Worm (Caenorhabditis elegans) whole organism, late embryonic: ENCODE measurements around the gene srw-35.

ENCODE experiments used
- C08G9.2 ChIP-seq: sonication (generic microtip); optimal IDR thresholded peaks from 2 replicates; lab custom pipeline; 2016; ENCODE audit warnings: mild to moderate bottlenecking, missing genetic modification characterization, moderate library complexity, missing compliant biosample characterization
- F13H6.1 ChIP-seq: sonication (generic microtip); optimal IDR thresholded peaks from 2 replicates; lab custom pipeline; 2016; ENCODE audit warnings: missing genetic modification characterization, missing compliant biosample characterization
- K09A11.1 ChIP-seq: sonication (generic microtip); optimal IDR thresholded peaks from 2 replicates; lab custom pipeline; 2017; ENCODE audit warnings: antibody characterized with exemption, mild to moderate bottlenecking, missing genetic modification characterization, missing compliant biosample characterization; ENCODE audit not compliant: insufficient read depth
- T23F11.4 ChIP-seq: fragments of 200-800 bp; sonication (Bioruptor generic); optimal IDR thresholded peaks from 2 replicates; lab custom pipeline; 2018; ENCODE audit warnings: mild to moderate bottlenecking, missing genetic modification characterization, missing compliant biosample characterization
- ceh-14 ChIP-seq: sonication (generic microtip); optimal IDR thresholded peaks from 2 replicates; lab custom pipeline; 2016; ENCODE audit warnings: missing genotype, missing genetic modification characterization, missing compliant biosample characterization
- ceh-19 ChIP-seq: fragments of 200-800 bp; sonication (Bioruptor generic); optimal IDR thresholded peaks from 2 replicates; lab custom pipeline; 2018; ENCODE audit warnings: mild to moderate bottlenecking, missing genetic modification characterization, missing compliant biosample characterization
- ceh-24 ChIP-seq: sonication (generic microtip); optimal IDR thresholded peaks from 2 replicates; lab custom pipeline; 2016; ENCODE audit warnings: mild to moderate bottlenecking, missing genetic modification characterization, missing compliant biosample characterization
- ceh-31 ChIP-seq: sonication (generic microtip); optimal IDR thresholded peaks from 2 replicates; lab custom pipeline; 2016; ENCODE audit warnings: missing genetic modification characterization, missing compliant biosample characterization
- ceh-34 ChIP-seq: sonication (generic microtip); optimal IDR thresholded peaks from 2 replicates; lab custom pipeline; 2016; ENCODE audit warnings: mild to moderate bottlenecking, missing genetic modification characterization, missing compliant biosample characterization
- ceh-6 ChIP-seq: fragments of 200-800 bp; sonication (Bioruptor generic); optimal IDR thresholded peaks from 2 replicates; lab custom pipeline; 2018; ENCODE audit warnings: mild to moderate bottlenecking, missing genetic modification characterization, missing compliant biosample characterization
- ceh-9 ChIP-seq: sonication (generic microtip); optimal IDR thresholded peaks from 2 replicates; lab custom pipeline; 2016; ENCODE audit warnings: mild to moderate bottlenecking, missing genetic modification characterization, inconsistent platforms, missing compliant biosample characterization
- dmd-4 ChIP-seq: sonication (generic microtip); optimal IDR thresholded peaks from 2 replicates; lab custom pipeline; 2016; ENCODE audit warnings: borderline replicate concordance, missing genetic modification characterization, missing compliant biosample characterization
- dve-1 ChIP-seq: sonication (generic microtip); optimal IDR thresholded peaks from 2 replicates; lab custom pipeline; 2017; ENCODE audit warnings: antibody characterized with exemption, mild to moderate bottlenecking, missing genetic modification characterization, missing compliant biosample characterization
- ets-4 ChIP-seq: sonication (generic microtip); optimal IDR thresholded peaks from 2 replicates; lab custom pipeline; 2016; ENCODE audit warnings: missing genetic modification characterization, missing compliant biosample characterization
- fkh-10 ChIP-seq: fragments of 150-350 bp; optimal IDR thresholded peaks from 2 replicates; lab custom pipeline; 2014; ENCODE audit warnings: missing biosample characterization, missing genetic modification reagents, missing genetic modification characterization
- fkh-6 ChIP-seq: sonication (generic microtip); optimal IDR thresholded peaks from 2 replicates; lab custom pipeline; 2016; ENCODE audit warnings: missing genetic modification characterization, missing compliant biosample characterization
- hlh-13 ChIP-seq: fragments of 200-800 bp; sonication (Bioruptor generic); optimal IDR thresholded peaks from 2 replicates; lab custom pipeline; 2018; ENCODE audit warnings: mild to moderate bottlenecking, missing genetic modification characterization, missing compliant biosample characterization
- hlh-15 ChIP-seq: sonication (generic microtip); optimal IDR thresholded peaks from 2 replicates; lab custom pipeline; 2016; ENCODE audit warnings: missing genetic modification characterization, missing compliant biosample characterization
- hlh-30 ChIP-seq: sonication (generic microtip); optimal IDR thresholded peaks from 2 replicates; lab custom pipeline; 2017; ENCODE audit warnings: antibody characterized with exemption, missing genetic modification characterization, missing compliant biosample characterization; ENCODE audit not compliant: insufficient read depth
- hlh-6 ChIP-seq: sonication (generic microtip); optimal IDR thresholded peaks from 2 replicates; lab custom pipeline; 2016; ENCODE audit warnings: missing genotype, missing genetic modification characterization, missing compliant biosample characterization
- madf-2 ChIP-seq: sonication (generic microtip); optimal IDR thresholded peaks from 2 replicates; lab custom pipeline; 2017; ENCODE audit warnings: missing genetic modification characterization, missing compliant biosample characterization
- mec-3 ChIP-seq: sonication (generic microtip); optimal IDR thresholded peaks from 2 replicates; lab custom pipeline; 2016; ENCODE audit warnings: borderline replicate concordance, missing genetic modification characterization, missing compliant biosample characterization
- nhr-232 ChIP-seq: sonication (generic microtip); optimal IDR thresholded peaks from 2 replicates; lab custom pipeline; 2016; ENCODE audit warnings: missing genetic modification characterization, missing compliant biosample characterization
- odd-2 ChIP-seq: sonication (generic microtip); optimal IDR thresholded peaks from 2 replicates; lab custom pipeline; 2017; ENCODE audit warnings: antibody characterized with exemption, mild to moderate bottlenecking, missing genetic modification characterization, missing compliant biosample characterization
- pat-9 ChIP-seq: fragments of 200-800 bp; sonication (Bioruptor generic); optimal IDR thresholded peaks from 2 replicates; lab custom pipeline; 2018; ENCODE audit warnings: mild to moderate bottlenecking, missing genetic modification characterization, moderate library complexity, missing compliant biosample characterization
- pax-1 ChIP-seq: fragments of 150-350 bp; optimal IDR thresholded peaks from 2 replicates; lab custom pipeline; 2014; ENCODE audit warnings: missing biosample characterization, missing genetic modification characterization
- pha-2 ChIP-seq: sonication (generic microtip); optimal IDR thresholded peaks from 2 replicates; lab custom pipeline; 2017; ENCODE audit warnings: mild to moderate bottlenecking, missing genetic modification characterization, missing compliant biosample characterization
- ref-2 ChIP-seq: sonication (generic microtip); optimal IDR thresholded peaks from 2 replicates; lab custom pipeline; 2016; ENCODE audit warnings: missing genetic modification characterization, missing compliant biosample characterization
- rnt-1 ChIP-seq: sonication (generic microtip); optimal IDR thresholded peaks from 2 replicates; lab custom pipeline; 2016; ENCODE audit warnings: missing genetic modification characterization, missing compliant biosample characterization
- syd-9 ChIP-seq: sonication (generic microtip); optimal IDR thresholded peaks from 2 replicates; lab custom pipeline; 2016; ENCODE audit warnings: mild to moderate bottlenecking, missing genetic modification characterization, moderate library complexity, missing compliant biosample characterization
- tbx-2 ChIP-seq: sonication (generic microtip); optimal IDR thresholded peaks from 2 replicates; lab custom pipeline; 2016; ENCODE audit warnings: missing genetic modification characterization, missing compliant biosample characterization
- ttx-3 ChIP-seq: sonication (generic microtip); optimal IDR thresholded peaks from 2 replicates; lab custom pipeline; 2016; ENCODE audit warnings: missing genetic modification reagents, missing genetic modification characterization, missing compliant biosample characterization
- unc-3 ChIP-seq, 2 experiments: fragments of 200-800 bp in 1 of 2; sonication (Bioruptor generic) in 1 of 2; sonication (generic microtip) in 1 of 2; conservative IDR thresholded peaks in 1 of 2; optimal IDR thresholded peaks in 1 of 2; 2 replicates each; pipeline versions ENCODE4 v1.3.6 to Lab custom; 2016 to 2022; ENCODE audit warnings: missing compliant biosample characterization in 2 of 2, missing genetic modification characterization in 2 of 2, missing genetic modification reagents in 1 of 2
- unc-86 ChIP-seq: sonication (generic microtip); optimal IDR thresholded peaks from 2 replicates; lab custom pipeline; 2016; ENCODE audit warnings: missing genetic modification characterization, missing compliant biosample characterization
- ztf-16 ChIP-seq: sonication (generic microtip); optimal IDR thresholded peaks from 2 replicates; lab custom pipeline; 2017; ENCODE audit warnings: missing genetic modification characterization, missing compliant biosample characterization

Gene srw-35

DNA sequence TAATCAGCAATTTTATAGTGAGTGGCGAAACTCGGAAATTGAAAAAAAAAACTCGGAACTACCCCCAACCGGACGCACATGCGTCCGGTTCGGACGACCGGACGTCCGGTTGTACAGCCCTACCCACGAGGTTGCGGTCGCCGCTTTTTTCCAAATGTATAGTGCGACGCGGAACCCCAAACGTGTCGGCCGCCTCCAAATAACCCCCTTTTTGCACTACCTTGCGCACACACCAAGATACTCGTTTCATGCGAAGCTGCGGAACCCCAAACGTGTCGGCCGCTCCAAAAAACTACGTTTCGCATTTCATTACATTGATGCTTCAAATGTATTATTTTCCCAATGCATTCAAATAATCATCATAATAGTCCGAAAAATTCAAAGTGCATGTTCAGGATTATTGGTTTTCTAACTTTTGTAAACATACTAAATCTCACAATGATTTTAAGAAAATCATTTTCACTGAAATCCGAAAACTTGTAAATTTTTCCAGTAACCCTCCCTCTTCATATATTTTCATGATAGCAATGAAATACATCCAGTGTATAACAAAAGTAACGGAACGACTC lies at the start of gene srw-35:
Gene srw-35 (plus strand): TSS at position 519 of the 569 bp plus-strand sequence.
- TF ChIP-seq fkh-10 (GFP tag; lab: Kevin White, UChicago) = no peak
- TF ChIP-seq ceh-14 (tag; lab: Kevin White, UChicago) = no peak
- no peak for TF ChIP-seq ceh-34
- no peak for TF ChIP-seq madf-2
- no peak for TF ChIP-seq pax-1 (tag; lab: Kevin White, UChicago)
- TF ChIP-seq ceh-31 (tag; lab: Kevin White, UChicago) = no peak
- TF ChIP-seq pha-2 (tag; lab: Kevin White, UChicago) = no peak
- TF ChIP-seq mec-3 (tag; lab: Kevin White, UChicago) = no peak
- no peak for TF ChIP-seq dmd-4 (tag; lab: Kevin White, UChicago)
- no peak for TF ChIP-seq C08G9.2
- no peak for TF ChIP-seq nhr-232 (tag; lab: Kevin White, UChicago)
- TF ChIP-seq K09A11.1 (tag; lab: Kevin White, UChicago) = no peak
- no peak for TF ChIP-seq ztf-16 (tag; lab: Kevin White, UChicago)

DNA sequence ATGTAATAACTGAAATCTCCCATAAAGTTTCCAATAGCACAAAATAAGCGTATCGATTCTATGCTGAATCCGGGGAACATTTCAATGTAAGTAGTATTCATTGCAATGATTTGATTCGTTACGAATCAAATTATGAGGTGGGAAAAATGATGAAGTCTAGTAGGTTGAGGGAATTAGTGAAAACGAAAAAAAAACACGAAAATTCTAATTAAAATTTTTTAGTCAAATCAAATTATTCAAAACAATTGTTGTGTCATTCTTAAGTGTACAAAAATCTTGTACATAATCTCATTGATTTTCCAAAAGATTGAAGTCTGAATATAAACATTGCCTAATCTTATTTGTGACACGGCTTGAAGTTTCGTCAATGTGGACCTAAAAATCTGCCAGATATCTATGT lies 47.9 kb upstream of the srw-35 start, which contains the start of gene srw-29:
Gene srw-29 (minus strand): TSS at position 101 of the 400 bp plus-strand sequence.
- TF ChIP-seq hlh-6 (tag; lab: Kevin White, UChicago) (no peak), pat-9 (tag; lab: Kevin White, UChicago) (no peak), hlh-30 (tag; lab: Kevin White, UChicago) (no peak), nhr-232 (tag; lab: Kevin White, UChicago) (no peak), madf-2 (no peak), hlh-15 (no peak), ceh-19 (GFP tag; lab: Kevin White, UChicago) (no peak), T23F11.4 (GFP tag; lab: Kevin White, UChicago) (no peak), dve-1 (tag; lab: Kevin White, UChicago) (no peak), ceh-9 (no peak), ttx-3 (no peak), fkh-6 (tag; lab: Kevin White, UChicago) (no peak), unc-3 (GFP tag; conservative IDR thresholded peaks at IDR 0.05; lab: Robert Waterston, UW) (no peak), unc-3 (tag; optimal IDR thresholded peaks at IDR 0.05; lab: Kevin White, UChicago) (no peak), syd-9 (no peak), unc-86 (tag; lab: Kevin White, UChicago) (no peak), ceh-24 (tag; lab: Kevin White, UChicago) (no peak), ceh-34 (no peak), rnt-1 (tag; lab: Kevin White, UChicago) (no peak)

DNA sequence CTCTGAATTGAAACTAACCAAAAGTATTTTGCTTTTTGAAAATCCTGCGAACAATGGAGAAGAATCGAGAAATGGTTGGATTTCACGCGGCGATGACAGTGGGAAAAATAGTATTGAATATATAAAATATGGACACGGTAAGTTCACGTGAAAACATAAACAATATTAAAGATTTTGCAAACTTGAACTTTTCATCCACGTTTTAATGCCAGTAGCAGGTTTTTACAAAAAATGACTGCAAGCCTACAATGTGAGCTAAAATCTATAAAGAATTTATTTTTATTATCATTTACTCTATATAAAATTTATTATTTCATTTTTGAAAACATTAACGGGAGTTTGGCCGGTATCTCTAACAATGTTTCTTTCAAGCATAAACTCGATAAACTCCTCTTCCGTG lies 42.8 kb upstream of the srw-35 start, which contains the start of gene F26D2.10:
Gene F26D2.10 (minus strand): TSS at position 101 of the 400 bp plus-strand sequence.
- TF ChIP-seq F13H6.1 (no peak), madf-2 (no peak), hlh-13 (GFP tag; lab: Kevin White, UChicago) (no peak), pat-9 (tag; lab: Kevin White, UChicago) (no peak), ceh-24 (tag; lab: Kevin White, UChicago) (no peak), ets-4 (tag; lab: Kevin White, UChicago) (no peak), hlh-6 (tag; lab: Kevin White, UChicago) (no peak), odd-2 (tag; lab: Kevin White, UChicago) (no peak), ref-2 (tag; lab: Kevin White, UChicago) (no peak)

DNA sequence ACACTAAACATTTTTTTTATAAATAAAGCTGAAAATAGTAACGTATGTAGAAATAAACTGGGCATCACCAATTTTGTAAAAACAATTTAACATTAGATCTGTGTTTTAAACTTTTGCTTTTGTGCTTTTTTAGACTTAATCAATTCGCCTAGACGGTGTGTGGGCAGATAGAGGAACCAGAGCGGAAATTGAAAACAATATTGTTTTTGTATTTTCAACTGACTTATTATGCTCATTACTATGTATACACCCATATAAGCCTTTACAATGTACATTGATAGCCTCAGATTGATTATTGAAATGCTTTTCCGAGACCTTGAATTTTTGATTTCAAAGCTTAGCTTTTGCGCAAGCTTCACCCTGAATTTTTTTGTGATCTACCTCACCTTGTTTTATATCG lies 42.4 kb upstream of the srw-35 start, which contains the start of gene str-73:
Gene str-73 (plus strand): TSS at position 301 of the 400 bp plus-strand sequence.
- TF ChIP-seq unc-3 (GFP tag; conservative IDR thresholded peaks at IDR 0.05; lab: Robert Waterston, UW) (no peak), unc-3 (tag; optimal IDR thresholded peaks at IDR 0.05; lab: Kevin White, UChicago) (no peak), madf-2 (no peak), ceh-6 (no peak), hlh-15 (no peak), tbx-2 (no peak), fkh-6 (tag; lab: Kevin White, UChicago) (no peak), hlh-13 (GFP tag; lab: Kevin White, UChicago) (no peak), dmd-4 (tag; lab: Kevin White, UChicago) (no peak), pat-9 (tag; lab: Kevin White, UChicago) (no peak), ztf-16 (tag; lab: Kevin White, UChicago) (no peak), syd-9 (no peak)
